Worm (Caenorhabditis elegans) whole organism, L3 larva: ENCODE results near the gene F42A10.7.

Experiments used
- R02D3.7 ChIP-seq: fragments of 150-350 bp; optimal IDR thresholded peaks from 2 replicates; lab custom pipeline; 2014; ENCODE audit warnings: missing biosample characterization, missing genetic modification characterization
- ZK546.5 ChIP-seq: sonication (generic microtip); optimal IDR thresholded peaks from 2 replicates; lab custom pipeline; 2017; ENCODE audit warnings: missing biosample characterization, missing genetic modification characterization
- aly-2 ChIP-seq: fragments of 150-350 bp; optimal IDR thresholded peaks from 2 replicates; lab custom pipeline; 2014; ENCODE audit warnings: missing biosample characterization, missing genetic modification characterization
- ama-1 ChIP-seq: fragments of 150-350 bp; optimal IDR thresholded peaks from 2 replicates; lab custom pipeline; 2018
- ceh-28 ChIP-seq: fragments of 150-350 bp; optimal IDR thresholded peaks from 2 replicates; lab custom pipeline; 2014; ENCODE audit warnings: missing biosample characterization, missing genetic modification reagents, missing genetic modification characterization
- ceh-82 ChIP-seq: fragments of 150-350 bp; optimal IDR thresholded peaks from 2 replicates; lab custom pipeline; 2014; ENCODE audit warnings: missing biosample characterization, missing genetic modification characterization
- ceh-9 ChIP-seq: sonication (generic microtip); optimal IDR thresholded peaks from 2 replicates; lab custom pipeline; 2018; ENCODE audit warnings: missing biosample characterization, missing genetic modification characterization
- egl-27 ChIP-seq: sonication (generic microtip); optimal IDR thresholded peaks from 4 replicates; lab custom pipeline; 2017; ENCODE audit warnings: missing biosample characterization, missing genetic modification reagents, missing genetic modification characterization
- egl-5 ChIP-seq: fragments of 150-350 bp; optimal IDR thresholded peaks from 2 replicates; lab custom pipeline; 2017; ENCODE audit warnings: missing biosample characterization, missing genetic modification reagents, missing genetic modification characterization, inconsistent platforms
- elt-1 ChIP-seq: fragments of 150-350 bp; optimal IDR thresholded peaks from 2 replicates; lab custom pipeline; 2014; ENCODE audit warnings: missing biosample characterization, missing genetic modification characterization
- elt-2 ChIP-seq: sonication (generic microtip); optimal IDR thresholded peaks from 2 replicates; lab custom pipeline; 2016; ENCODE audit warnings: missing genetic modification reagents, mild to moderate bottlenecking, missing genetic modification characterization, missing compliant biosample characterization
- elt-3 ChIP-seq, 3 experiments: fragments of 150-350 bp in 1 of 3; sonication (generic microtip) in 2 of 3; optimal IDR thresholded peaks; 2 replicates in 2 of 3; 4 replicates in 1 of 3; lab custom pipeline; 2014 to 2017; ENCODE audit warnings: missing biosample characterization in 3 of 3, missing genetic modification characterization in 3 of 3
- fkh-10 ChIP-seq: sonication (generic microtip); optimal IDR thresholded peaks from 2 replicates; lab custom pipeline; 2017; ENCODE audit warnings: missing biosample characterization, missing genetic modification reagents, missing genetic modification characterization
- fkh-2 ChIP-seq: fragments of 150-350 bp; optimal IDR thresholded peaks from 2 replicates; lab custom pipeline; 2014; ENCODE audit warnings: missing biosample characterization, missing genetic modification reagents, missing genetic modification characterization
- fos-1 ChIP-seq: fragments of 150-350 bp; optimal IDR thresholded peaks from 2 replicates; lab custom pipeline; 2014; ENCODE audit warnings: missing biosample characterization, missing genetic modification characterization
- hmg-11 ChIP-seq: sonication (generic microtip); optimal IDR thresholded peaks from 2 replicates; lab custom pipeline; 2016; ENCODE audit warnings: missing genetic modification characterization, missing compliant biosample characterization
- jun-1 ChIP-seq: fragments of 150-350 bp; optimal IDR thresholded peaks from 2 replicates; lab custom pipeline; 2014; ENCODE audit warnings: missing biosample characterization, missing genetic modification reagents, missing genetic modification characterization
- lin-39 ChIP-seq: fragments of 150-350 bp; optimal IDR thresholded peaks from 2 replicates; lab custom pipeline; 2018; ENCODE audit warnings: missing biosample characterization, missing genetic modification reagents, missing genetic modification characterization
- lsy-12 ChIP-seq: sonication (generic microtip); optimal IDR thresholded peaks from 2 replicates; lab custom pipeline; 2016; ENCODE audit warnings: mild to moderate bottlenecking, missing genetic modification characterization, missing compliant biosample characterization
- mdl-1 ChIP-seq: fragments of 150-350 bp; optimal IDR thresholded peaks from 2 replicates; lab custom pipeline; 2014; ENCODE audit warnings: missing biosample characterization, missing genetic modification characterization
- mml-1 ChIP-seq: fragments of 150-350 bp; sonication (generic microtip); optimal IDR thresholded peaks from 3 replicates; lab custom pipeline; 2014; ENCODE audit warnings: missing biosample characterization, missing genetic modification characterization
- nfya-1 ChIP-seq: sonication (generic microtip); optimal IDR thresholded peaks from 2 replicates; lab custom pipeline; 2017; ENCODE audit warnings: missing genetic modification characterization, mild to moderate bottlenecking, missing compliant biosample characterization, antibody characterized with exemption, moderate library complexity; ENCODE audit not compliant: insufficient read depth
- nhr-11 ChIP-seq: fragments of 150-350 bp; optimal IDR thresholded peaks from 2 replicates; lab custom pipeline; 2014; ENCODE audit warnings: missing biosample characterization, missing genetic modification characterization
- nhr-12 ChIP-seq: fragments of 150-350 bp; optimal IDR thresholded peaks from 2 replicates; lab custom pipeline; 2014; ENCODE audit warnings: missing biosample characterization, missing genetic modification characterization
- nhr-23 ChIP-seq: fragments of 150-350 bp; optimal IDR thresholded peaks from 2 replicates; lab custom pipeline; 2014; ENCODE audit warnings: missing biosample characterization, missing genetic modification reagents, missing genetic modification characterization
- nhr-25 ChIP-seq: sonication (generic microtip); optimal IDR thresholded peaks from 2 replicates; lab custom pipeline; 2017; ENCODE audit warnings: missing biosample characterization, missing genetic modification characterization
- nhr-43 ChIP-seq: sonication (generic microtip); optimal IDR thresholded peaks from 2 replicates; lab custom pipeline; 2016; ENCODE audit warnings: mild to moderate bottlenecking, missing genetic modification characterization, missing compliant biosample characterization; ENCODE audit not compliant: poor library complexity, severe bottlenecking
- nhr-76 ChIP-seq: fragments of 150-350 bp; sonication (generic microtip); optimal IDR thresholded peaks from 5 replicates; lab custom pipeline; 2014; ENCODE audit warnings: missing biosample characterization, missing genetic modification characterization
- pha-4 ChIP-seq: fragments of 150-350 bp; optimal IDR thresholded peaks from 2 replicates; lab custom pipeline; 2014; ENCODE audit warnings: missing biosample characterization, missing genetic modification reagents, missing genetic modification characterization
- pqm-1 ChIP-seq: fragments of 150-350 bp; optimal IDR thresholded peaks from 2 replicates; lab custom pipeline; 2017; ENCODE audit warnings: missing biosample characterization, missing genetic modification characterization, inconsistent platforms
- skn-1 ChIP-seq: fragments of 150-350 bp; optimal IDR thresholded peaks from 2 replicates; lab custom pipeline; 2014; ENCODE audit warnings: missing biosample characterization, missing genetic modification characterization
- snpc-4 ChIP-seq: fragments of 150-350 bp; optimal IDR thresholded peaks from 2 replicates; lab custom pipeline; 2014; ENCODE audit warnings: missing biosample characterization, missing genetic modification characterization
- tbx-2 ChIP-seq: sonication (generic microtip); optimal IDR thresholded peaks from 2 replicates; lab custom pipeline; 2016; ENCODE audit warnings: mild to moderate bottlenecking, missing genetic modification characterization, missing compliant biosample characterization
- unc-39 ChIP-seq: sonication (generic microtip); optimal IDR thresholded peaks from 4 replicates; lab custom pipeline; 2017; ENCODE audit warnings: missing biosample characterization, missing genetic modification characterization
- unc-62 ChIP-seq: fragments of 150-350 bp; sonication (generic microtip); optimal IDR thresholded peaks from 4 replicates; lab custom pipeline; 2014; ENCODE audit warnings: missing biosample characterization, missing genetic modification reagents, missing genetic modification characterization
- zag-1 ChIP-seq: fragments of 150-350 bp; optimal IDR thresholded peaks from 2 replicates; lab custom pipeline; 2014; ENCODE audit warnings: missing biosample characterization, missing genetic modification characterization

The F42A10.7 gene

DNA sequence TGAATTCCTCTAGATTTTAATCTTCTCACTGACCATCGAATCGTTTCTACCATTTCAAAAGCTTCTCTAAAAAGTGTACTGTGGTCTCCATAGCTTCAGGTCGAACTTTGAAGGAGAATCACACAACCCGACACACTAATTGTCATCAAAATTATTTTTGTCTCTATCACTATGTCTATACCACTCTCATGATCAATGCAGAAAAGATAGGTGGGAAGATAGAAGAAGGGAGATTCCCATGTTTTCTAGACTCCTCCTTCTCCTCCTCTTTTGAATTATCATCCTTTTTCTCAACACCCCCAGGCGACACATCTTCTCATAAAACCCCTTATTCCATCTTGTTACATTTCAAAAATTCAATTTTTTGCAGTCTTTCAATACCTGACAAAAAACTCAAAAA lies 32.6 kb downstream of the F42A10.7 start, which contains the start of gene Y42G9A.3:
Y42G9A.3 (plus strand) TSS at position 363 of the 400 bp plus-strand sequence.
- peak; percentile 10 for TF ChIP-seq nhr-23 (tag; lab: Kevin White, UChicago)
- no peak for TF ChIP-seq fkh-10 (GFP tag; lab: Kevin White, UChicago)
- no peak for TF ChIP-seq lin-39 (tag; lab: Kevin White, UChicago)
- TF ChIP-seq snpc-4 (tag; lab: Kevin White, UChicago): no peak
- no peak for TF ChIP-seq pqm-1 (tag; lab: Kevin White, UChicago)
- no peak for TF ChIP-seq ZK546.5 (tag; lab: Kevin White, UChicago)
- no peak for TF ChIP-seq nhr-76 (tag; lab: Kevin White, UChicago)
- TF ChIP-seq ceh-82 (tag; lab: Kevin White, UChicago): no peak
- TF ChIP-seq elt-2 (tag; lab: Kevin White, UChicago): peak; percentile 17
- TF ChIP-seq unc-39 (tag; lab: Kevin White, UChicago): no peak
- no peak for TF ChIP-seq elt-3 (tag; optimal IDR thresholded peaks at IDR 0.05; lab: Kevin White, UChicago)
- TF ChIP-seq jun-1 (tag; lab: Kevin White, UChicago): peak; percentile 3
- TF ChIP-seq zag-1: no peak
- no peak for TF ChIP-seq ceh-9 (tag; lab: Kevin White, UChicago)
- TF ChIP-seq hmg-11 (tag; lab: Kevin White, UChicago): no peak
- peak; percentile 89 for TF ChIP-seq skn-1
- TF ChIP-seq aly-2 (tag; lab: Kevin White, UChicago): no peak
- no peak for TF ChIP-seq tbx-2 (tag; lab: Kevin White, UChicago)
- no peak for TF ChIP-seq unc-62 (GFP tag; lab: Kevin White, UChicago)
- TF ChIP-seq nhr-12: no peak
- no peak for TF ChIP-seq nhr-25 (tag; lab: Kevin White, UChicago)
- no peak for TF ChIP-seq mml-1 (tag; lab: Kevin White, UChicago)

DNA sequence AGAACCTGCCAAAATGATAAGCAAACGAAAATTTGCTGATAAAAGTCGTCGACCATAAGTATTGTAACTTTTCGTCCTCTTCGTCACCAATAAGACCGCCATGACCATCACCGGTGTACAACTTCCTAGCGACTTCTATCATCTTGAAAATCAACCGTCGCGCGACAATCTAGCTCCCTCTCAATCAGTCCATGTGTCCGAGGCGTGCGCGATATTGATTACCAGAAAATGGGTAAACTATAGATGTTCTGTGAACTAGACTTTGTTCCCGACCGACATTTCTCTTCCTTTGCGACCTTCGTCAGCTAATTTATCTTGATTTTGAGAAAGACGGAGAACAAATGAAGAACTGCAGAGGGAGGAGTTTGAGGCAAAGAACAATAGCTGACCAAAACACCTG lies 33.2 kb downstream of the F42A10.7 start:
- no peak for TF ChIP-seq ceh-28 (tag; lab: Kevin White, UChicago)
- TF ChIP-seq elt-2 (tag; lab: Kevin White, UChicago): peak; percentile 42
- peak; percentile 49 for TF ChIP-seq nhr-25 (tag; lab: Kevin White, UChicago)
- no peak for TF ChIP-seq egl-27 (tag; lab: Kevin White, UChicago)
- TF ChIP-seq nhr-23 (tag; lab: Kevin White, UChicago): peak; percentile 82
- no peak for TF ChIP-seq pha-4 (tag; lab: Kevin White, UChicago)
- peak; percentile 24 for TF ChIP-seq jun-1 (tag; lab: Kevin White, UChicago)
- TF ChIP-seq nhr-43 (tag; lab: Kevin White, UChicago): peak; percentile 72
- peak in 1 of 3 experiments; percentile 30 for TF ChIP-seq elt-3 (tag; optimal IDR thresholded peaks at IDR 0.05; lab: Kevin White, UChicago)
- TF ChIP-seq ama-1: peak; percentile 6
- TF ChIP-seq R02D3.7 (tag; lab: Kevin White, UChicago): no peak
- no peak for TF ChIP-seq ZK546.5 (tag; lab: Kevin White, UChicago)

DNA sequence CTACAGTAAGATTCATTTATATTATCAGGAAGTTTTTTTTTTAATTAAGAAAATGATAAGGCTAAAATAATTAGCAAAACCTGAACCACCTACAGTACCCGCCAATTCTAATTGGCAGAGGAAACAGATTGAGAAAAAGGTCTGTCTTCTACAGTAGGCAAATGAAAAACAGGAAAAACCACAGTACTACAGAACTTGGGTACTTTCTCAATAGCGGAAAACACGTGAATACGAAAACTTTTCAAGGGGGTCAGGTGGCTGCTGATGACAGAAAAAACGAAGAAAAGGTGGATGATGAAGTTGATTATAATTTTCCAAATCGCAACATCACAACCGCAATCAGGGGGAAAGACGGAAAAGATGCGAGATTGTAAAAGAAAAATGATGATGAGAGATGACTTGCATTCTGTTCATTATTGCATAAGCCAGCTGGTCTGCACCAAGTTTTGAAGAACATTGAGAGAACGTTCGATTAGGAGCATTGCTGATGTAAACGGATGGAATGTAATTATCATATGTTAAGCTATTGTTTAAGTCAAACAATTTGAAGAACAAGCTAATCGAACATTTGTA lies 34.0 kb downstream of the F42A10.7 start:
- TF ChIP-seq egl-5 (tag; lab: Kevin White, UChicago): no peak
- peak; percentile 34 for TF ChIP-seq nhr-11 (tag; lab: Kevin White, UChicago)
- TF ChIP-seq nhr-43 (tag; lab: Kevin White, UChicago): peak; percentile 30
- no peak for TF ChIP-seq fos-1 (tag; lab: Kevin White, UChicago)
- TF ChIP-seq nhr-23 (tag; lab: Kevin White, UChicago): peak; percentile 7
- TF ChIP-seq lsy-12 (tag; lab: Kevin White, UChicago): peak; percentile 29
- peak; percentile 11 for TF ChIP-seq mdl-1 (tag; lab: Kevin White, UChicago)
- no peak for TF ChIP-seq fkh-2 (tag; lab: Kevin White, UChicago)
- TF ChIP-seq nfya-1 (tag; lab: Kevin White, UChicago): peak; percentile 76
- peak; percentile 75 for TF ChIP-seq jun-1 (tag; lab: Kevin White, UChicago)

DNA sequence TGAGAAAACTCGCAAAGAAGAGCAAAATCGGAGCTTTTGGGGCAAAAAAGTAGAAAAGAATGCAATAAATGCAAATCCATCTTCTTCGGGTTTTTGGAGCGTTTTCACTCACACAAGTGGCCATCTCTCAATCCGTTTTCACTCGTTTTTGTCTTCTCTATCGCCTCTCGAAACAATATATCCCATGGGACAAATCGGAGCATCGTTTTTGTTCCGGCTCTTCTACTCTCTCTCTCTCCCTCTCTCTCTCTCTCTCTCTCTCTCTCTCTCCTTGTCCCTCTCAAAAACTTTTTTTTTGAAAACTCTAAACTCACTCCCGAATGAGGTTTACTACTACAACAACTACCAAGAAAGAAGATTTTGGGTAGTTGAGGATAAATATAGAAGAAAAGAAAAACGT lies 37.0 kb downstream of the F42A10.7 start:
- TF ChIP-seq nhr-23 (tag; lab: Kevin White, UChicago) (no peak), elt-1 (tag; lab: Kevin White, UChicago) (peak; percentile 29), jun-1 (tag; lab: Kevin White, UChicago) (peak; percentile 10), nfya-1 (tag; lab: Kevin White, UChicago) (peak; percentile 55), lin-39 (tag; lab: Kevin White, UChicago) (peak; percentile 30)
